Fruit fly (Drosophila melanogaster): ENCODE results near the gene CG5282.

dm6 chr3L:20444815-20445519 lies 19.1 kb upstream of the CG5282 start:
- TF ChIP-seq CG8478 (optimal IDR thresholded peaks at IDR 0.05): no peak
- TF ChIP-seq CTCF (optimal IDR thresholded peaks at IDR 0.05): no peak
